Fruit fly (Drosophila melanogaster) Kc167 (cell line): Measurements from ENCODE around the gene CG17746.

ENCODE experiments used
- Myc ChIP-seq: fragments of >200 bp; optimal IDR thresholded peaks from 2 replicates; lab custom pipeline; 2017; ENCODE audit warnings: missing external identifiers
- Sin3A ChIP-seq: fragments of >200 bp; optimal IDR thresholded peaks from 2 replicates; lab custom pipeline; 2018; ENCODE audit warnings: missing external identifiers
- h ChIP-seq: fragments of >200 bp; optimal IDR thresholded peaks from 3 replicates; lab custom pipeline; 2018; ENCODE audit warnings: missing external identifiers
- psq ChIP-seq: fragments of >200 bp; optimal IDR thresholded peaks from 2 replicates; lab custom pipeline; 2017; ENCODE audit warnings: missing external identifiers
- ttk ChIP-seq: sonication (Bioruptor generic); optimal IDR thresholded peaks from 2 replicates; lab custom pipeline; 2017; ENCODE audit warnings: missing external identifiers

DNA sequence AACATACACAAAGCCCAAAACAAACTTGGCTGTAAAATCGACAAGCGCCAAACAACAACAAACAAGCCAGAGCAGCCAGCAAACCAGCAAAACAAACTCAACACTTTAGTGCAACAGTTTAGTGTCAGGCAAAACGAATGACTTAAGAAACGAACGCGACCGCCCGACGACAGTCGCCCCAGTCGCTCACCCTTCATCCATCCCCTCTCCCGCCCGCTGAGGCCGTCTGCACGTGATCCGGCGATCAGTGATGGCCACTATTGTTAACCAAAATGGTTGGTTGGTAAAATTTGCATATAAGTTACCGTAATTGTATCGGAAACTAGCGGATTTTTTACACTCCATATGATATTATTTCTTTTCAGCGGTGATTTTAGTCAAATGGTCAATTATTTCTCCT lies 14.3 kb upstream of the CG17746 start:
- TF ChIP-seq h (no peak), psq (lab: Kevin White, UChicago) (no peak), Myc (lab: Kevin White, UChicago) (no peak), Sin3A (no peak), ttk (lab: Kevin White, UChicago) (no peak)
